Worm (Caenorhabditis elegans): Measurements from ENCODE around the gene ZK1010.8.

Gene ZK1010.8

DNA sequence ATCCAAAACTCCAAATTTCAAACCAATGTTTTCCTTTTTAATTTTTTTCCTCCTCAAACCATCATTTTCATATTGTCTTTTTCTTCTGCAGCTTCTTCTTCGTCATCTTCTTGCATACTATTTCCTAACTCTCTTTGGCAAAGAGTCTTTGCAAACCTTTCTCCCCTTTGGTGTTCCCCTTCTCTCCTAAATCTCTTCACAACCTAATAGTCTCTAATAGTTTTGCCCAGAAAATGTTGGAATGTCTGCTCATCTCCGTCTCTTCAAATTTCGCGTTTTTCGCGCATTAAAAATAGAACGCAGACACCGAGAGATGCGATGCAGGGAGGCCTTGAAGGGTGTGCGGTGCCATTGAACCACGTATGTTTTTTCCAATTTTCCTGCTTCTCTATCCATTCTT is 1.6 kb upstream of the ZK1010.8 start, which contains the start of gene ZK1010.10 (continued):
- TF ChIP-seq unc-130 (tag; optimal IDR thresholded peaks at IDR 0.05) (no peak), mep-1 (tag; optimal IDR thresholded peaks at IDR 0.05) (peak; percentile 36), nhr-77 (tag; optimal IDR thresholded peaks at IDR 0.05) (peak; percentile 13), lin-14 (GFP tag; optimal IDR thresholded peaks at IDR 0.05) (no peak), blmp-1 (tag; optimal IDR thresholded peaks at IDR 0.05) (peak; percentile 47), ceh-63 (GFP tag; optimal IDR thresholded peaks at IDR 0.05) (no peak), ceh-88 (GFP tag; IDR thresholded peaks at IDR 0.05) (no peak), lin-13 (GFP tag; optimal IDR thresholded peaks at IDR 0.05) (no peak), zip-4 (GFP tag; optimal IDR thresholded peaks at IDR 0.05) (no peak), efl-1 (optimal IDR thresholded peaks at IDR 0.05) (peak; percentile 62 to 78), efl-1 (GFP tag; optimal IDR thresholded peaks at IDR 0.05 in 1 of 2) (peak; percentile 40 to 70), xbp-1 (tag; optimal IDR thresholded peaks at IDR 0.05) (no peak), mef-2 (tag; optimal IDR thresholded peaks at IDR 0.05) (no peak), fkh-4 (tag; optimal IDR thresholded peaks at IDR 0.05; ENCODE audit: borderline replicate concordance) (no peak), nhr-85 (tag) (peak; percentile 75), Y116A8C.19 (tag; optimal IDR thresholded peaks at IDR 0.05; ENCODE audit: borderline replicate concordance) (no peak), mdl-1 (tag; optimal IDR thresholded peaks at IDR 0.05) (peak in 1 of 2 experiments; percentile 39), pax-3 (tag; optimal IDR thresholded peaks at IDR 0.05) (no peak)

- TF ChIP-seq nhr-77 (tag; optimal IDR thresholded peaks at IDR 0.05), result no peak
- TF ChIP-seq efl-1 (optimal IDR thresholded peaks at IDR 0.05), result no peak
- peak in 1 of 2 experiments; percentile 26 for TF ChIP-seq efl-1 (GFP tag; optimal IDR thresholded peaks at IDR 0.05 in 1 of 2)
These were observed 2.2 kb downstream of the ZK1010.8 start for ce11 chrIII:12998252-12998651.

DNA sequence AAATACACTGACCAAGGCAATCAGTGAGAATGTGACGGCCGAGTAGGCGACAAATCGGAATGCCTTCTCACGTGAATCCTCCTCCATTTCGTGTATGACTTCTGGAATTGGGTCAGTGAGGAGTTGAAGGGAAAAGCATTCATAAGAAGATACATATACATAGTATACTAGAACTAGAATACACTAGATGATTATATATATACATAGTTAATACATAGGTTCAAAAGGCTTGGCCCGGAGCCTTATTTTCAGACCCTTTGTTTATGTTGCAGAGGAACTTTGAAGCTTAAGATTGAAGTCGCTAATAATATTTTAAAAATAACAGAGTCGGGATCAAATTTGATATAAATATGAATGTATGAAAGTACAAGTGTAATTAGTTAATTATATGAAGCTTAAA is 6.9 kb downstream of the ZK1010.8 start, which contains the start of gene col-97:
col-97 (minus strand) TSS at position 101 of the 400 bp plus-strand sequence.
- TF ChIP-seq efl-1 (optimal IDR thresholded peaks at IDR 0.05) (no peak), efl-1 (GFP tag; optimal IDR thresholded peaks at IDR 0.05 in 1 of 2) (peak in 1 of 2 experiments; percentile 49), nhr-84 (tag; optimal IDR thresholded peaks at IDR 0.05) (no peak)

DNA sequence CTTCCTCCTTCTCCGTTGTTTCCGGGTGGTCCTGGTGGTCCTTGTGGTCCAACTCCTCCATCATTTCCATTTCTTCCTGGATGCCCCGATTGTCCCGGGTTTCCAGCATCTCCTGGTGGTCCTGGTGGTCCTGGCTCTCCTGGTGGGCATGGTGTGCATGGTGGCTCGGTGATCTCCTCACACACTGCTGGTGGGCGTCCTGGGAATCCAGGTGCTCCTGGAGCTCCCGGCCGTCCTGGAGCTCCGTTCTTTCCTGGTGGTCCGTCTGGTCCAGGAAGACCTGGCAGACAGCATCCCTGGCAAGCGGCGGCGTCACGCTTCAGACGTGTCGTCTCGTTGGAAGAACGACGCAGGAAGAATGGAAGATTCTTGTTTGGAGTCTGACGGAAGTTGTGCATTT is 7.4 kb downstream of the ZK1010.8 start:
- TF ChIP-seq isw-1 (GFP tag; IDR thresholded peaks at IDR 0.05) (no peak), vab-15 (tag; optimal IDR thresholded peaks at IDR 0.05) (no peak), efl-1 (optimal IDR thresholded peaks at IDR 0.05) (no peak), efl-1 (GFP tag; optimal IDR thresholded peaks at IDR 0.05 in 1 of 2) (peak in 1 of 2 experiments; percentile 58)

DNA sequence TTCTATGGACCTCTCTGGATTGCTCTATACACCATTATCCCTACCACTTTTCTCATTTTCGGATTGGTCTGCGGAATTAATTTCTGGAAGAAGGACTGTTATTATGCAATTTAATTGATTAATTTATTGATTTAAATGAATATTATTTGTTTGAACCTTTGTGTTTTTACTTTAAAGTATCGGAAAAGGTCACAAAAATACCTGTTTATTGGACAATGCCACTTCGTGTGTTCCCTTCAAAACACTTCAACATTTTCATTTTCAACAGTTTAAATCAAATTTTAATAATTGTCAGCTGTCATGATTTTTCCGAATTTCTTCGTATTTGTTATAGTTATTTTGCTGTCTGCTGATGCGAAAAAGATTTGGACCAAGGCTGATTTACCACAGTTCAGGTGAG is 9.5 kb downstream of the ZK1010.8 start, which contains the start of gene ZK1010.12:
ZK1010.12 (plus strand) TSS at position 301 of the 400 bp plus-strand sequence.
- no peak for TF ChIP-seq nhr-84 (tag; optimal IDR thresholded peaks at IDR 0.05)
- no peak for TF ChIP-seq ceh-63 (GFP tag; optimal IDR thresholded peaks at IDR 0.05)

ce11 chrIII:12987418-12987817 is 13.1 kb downstream of the ZK1010.8 start, which contains the start of gene ZK1010.5:
Gene ZK1010.5 (minus strand): TSS chrIII:12987518.
- TF ChIP-seq jun-1 (tag; optimal IDR thresholded peaks at IDR 0.05) (no peak), sptf-1 (tag; optimal IDR thresholded peaks at IDR 0.05) (no peak), nhr-71 (tag; optimal IDR thresholded peaks at IDR 0.05) (no peak), egl-13 (tag; optimal IDR thresholded peaks at IDR 0.05) (no peak), mef-2 (tag; optimal IDR thresholded peaks at IDR 0.05) (no peak), irx-1 (tag; optimal IDR thresholded peaks at IDR 0.05) (no peak), aly-2 (tag; optimal IDR thresholded peaks at IDR 0.05) (no peak), ztf-11 (tag; optimal IDR thresholded peaks at IDR 0.05) (no peak), unc-98 (GFP tag; IDR thresholded peaks at IDR 0.05) (no peak), isw-1 (GFP tag; IDR thresholded peaks at IDR 0.05) (no peak), nhr-90 (tag; optimal IDR thresholded peaks at IDR 0.05; ENCODE audit: poor library complexity) (no peak), lsy-2 (tag; optimal IDR thresholded peaks at IDR 0.05) (no peak), tlp-1 (tag; optimal IDR thresholded peaks at IDR 0.05) (no peak), elt-2 (tag; optimal IDR thresholded peaks at IDR 0.05) (no peak), lin-14 (GFP tag; optimal IDR thresholded peaks at IDR 0.05) (no peak), efl-1 (optimal IDR thresholded peaks at IDR 0.05) (no peak), efl-1 (GFP tag; optimal IDR thresholded peaks at IDR 0.05 in 1 of 2) (no peak)
